Fruit fly (Drosophila melanogaster): ENCODE data around the gene elgi.

elgi gene

DNA sequence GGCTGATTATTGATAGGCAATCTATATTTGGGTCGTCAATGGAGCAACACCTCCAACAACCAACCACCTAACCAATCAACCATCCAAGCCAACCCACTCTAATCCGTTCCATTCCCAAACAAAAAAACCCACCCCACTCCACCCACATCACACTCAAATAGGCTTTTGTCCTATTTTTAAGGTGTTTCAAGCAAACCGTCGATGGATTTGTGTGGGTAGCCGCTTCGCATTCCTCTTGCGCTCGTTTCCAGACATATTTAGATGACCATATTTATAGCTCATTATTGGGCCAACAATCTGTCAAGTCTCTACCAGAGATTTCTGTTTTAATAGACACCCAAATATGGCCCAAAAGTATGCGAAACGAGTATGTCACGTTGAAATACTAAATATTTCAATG is 41.9 kb downstream of the elgi start:
- TF ChIP-seq ey (GFP tag; optimal IDR thresholded peaks at IDR 0.05) (no peak), sv (GFP tag; optimal IDR thresholded peaks at IDR 0.05) (no peak), Hnf4 (GFP tag; optimal IDR thresholded peaks at IDR 0.05) (no peak), Dif (GFP tag; optimal IDR thresholded peaks at IDR 0.05; ENCODE audit: partially characterized antibody) (no peak), Abd-B (GFP tag; optimal IDR thresholded peaks at IDR 0.05) (no peak), dmrt93B (GFP tag; optimal IDR thresholded peaks at IDR 0.05) (no peak), jim (GFP tag; optimal IDR thresholded peaks at IDR 0.05) (no peak), N (GFP tag; optimal IDR thresholded peaks at IDR 0.05) (no peak), lola (GFP tag; optimal IDR thresholded peaks at IDR 0.05) (no peak), fru (GFP tag; optimal IDR thresholded peaks at IDR 0.05) (no peak), Mio (GFP tag; optimal IDR thresholded peaks at IDR 0.05) (no peak), Vsx2 (GFP tag; optimal IDR thresholded peaks at IDR 0.05; ENCODE audit: partially characterized antibody) (no peak), Rel (GFP tag; optimal IDR thresholded peaks at IDR 0.05) (no peak), Rel (tag; optimal IDR thresholded peaks at IDR 0.05) (no peak), OdsH (GFP tag; optimal IDR thresholded peaks at IDR 0.05) (no peak), GATAd (GFP tag; optimal IDR thresholded peaks at IDR 0.05) (no peak), Hr83 (GFP tag; optimal IDR thresholded peaks at IDR 0.05; ENCODE audit: poor library complexity, severe bottlenecking) (no peak), Jra (GFP tag; optimal IDR thresholded peaks at IDR 0.05) (no peak), CrebA (GFP tag; optimal IDR thresholded peaks at IDR 0.05; ENCODE audit: borderline replicate concordance) (no peak), Myc (optimal IDR thresholded peaks at IDR 0.05) (no peak)

DNA sequence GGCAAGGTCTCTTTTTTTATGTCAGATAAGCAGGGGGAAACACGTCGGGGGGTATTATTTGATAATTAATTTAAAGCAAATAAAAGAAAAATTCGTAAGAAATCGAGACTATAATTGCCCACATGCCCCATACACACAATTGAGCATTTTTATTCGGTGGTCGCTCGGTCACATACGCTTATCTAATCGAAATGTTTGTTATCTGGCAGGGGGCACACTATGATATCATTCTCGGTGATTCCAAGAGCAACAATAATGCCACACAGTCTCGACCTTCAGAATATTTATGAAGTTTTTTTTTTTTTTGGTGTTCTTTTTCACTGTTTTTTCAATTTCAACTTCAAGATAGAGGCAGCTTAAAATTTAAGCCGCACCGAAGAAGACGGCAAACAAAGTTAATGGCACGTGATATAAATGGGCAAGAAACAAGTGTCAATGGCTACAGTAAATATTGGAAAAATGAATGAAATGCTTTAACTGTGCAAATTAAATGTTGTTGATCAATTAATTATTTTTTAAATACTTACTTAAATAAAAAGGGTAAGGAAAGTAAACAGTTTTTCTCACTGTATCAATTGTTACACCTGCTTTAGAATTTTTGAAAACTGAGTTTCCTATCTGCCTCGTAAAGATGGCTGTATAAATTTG is 43.1 kb downstream of the elgi start:
- TF ChIP-seq HLH106 (tag; optimal IDR thresholded peaks at IDR 0.05) (no peak), psq (GFP tag; optimal IDR thresholded peaks at IDR 0.05) (peak; percentile 37), tai (GFP tag; optimal IDR thresholded peaks at IDR 0.05) (no peak), CG32264 (GFP tag; optimal IDR thresholded peaks at IDR 0.05) (no peak), Rel (GFP tag; optimal IDR thresholded peaks at IDR 0.05) (no peak), Rel (tag; optimal IDR thresholded peaks at IDR 0.05) (peak; percentile 90), OdsH (GFP tag; optimal IDR thresholded peaks at IDR 0.05) (no peak), rgr (GFP tag; optimal IDR thresholded peaks at IDR 0.05) (peak; percentile 15), GATAd (GFP tag; optimal IDR thresholded peaks at IDR 0.05) (no peak), fru (GFP tag; optimal IDR thresholded peaks at IDR 0.05) (peak; percentile 26), Vsx2 (GFP tag; optimal IDR thresholded peaks at IDR 0.05; ENCODE audit: partially characterized antibody) (no peak), Hnf4 (GFP tag; optimal IDR thresholded peaks at IDR 0.05) (no peak)

DNA sequence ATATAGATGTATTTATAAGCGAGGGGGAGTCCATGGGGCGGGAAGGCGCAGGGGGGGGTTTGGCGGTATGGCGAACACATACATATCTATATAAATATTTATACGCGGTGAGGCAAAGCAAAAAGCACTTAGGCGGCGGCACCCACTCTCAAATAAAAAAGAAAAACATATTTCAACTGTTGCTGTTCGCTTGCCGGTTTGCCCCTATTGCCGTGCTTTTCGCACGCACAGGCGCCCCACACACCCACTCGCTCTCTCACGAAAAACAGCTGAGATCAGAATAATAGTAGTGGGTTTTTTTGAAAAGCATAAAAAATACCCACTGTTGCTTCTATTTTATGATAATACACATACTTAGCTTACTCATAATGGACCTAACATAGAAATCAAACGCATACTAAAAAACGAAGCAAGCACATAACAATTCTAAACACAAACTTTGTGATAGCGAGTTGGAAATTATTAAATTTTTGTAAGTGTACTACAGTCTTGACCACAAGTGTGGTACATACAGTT is 44.9 kb downstream of the elgi start:
- peak; percentile 47 for TF ChIP-seq Hnf4 (GFP tag; optimal IDR thresholded peaks at IDR 0.05)
- peak; percentile 30 for TF ChIP-seq woc (GFP tag; optimal IDR thresholded peaks at IDR 0.05)
- peak; percentile 38 for TF ChIP-seq psq (GFP tag; optimal IDR thresholded peaks at IDR 0.05)
- peak; percentile 66 for TF ChIP-seq rgr (GFP tag; optimal IDR thresholded peaks at IDR 0.05)
- TF ChIP-seq br (GFP tag; optimal IDR thresholded peaks at IDR 0.05): peak; percentile 66
- peak; percentile 62 for TF ChIP-seq HLH106 (tag; optimal IDR thresholded peaks at IDR 0.05)
- TF ChIP-seq sv (GFP tag; optimal IDR thresholded peaks at IDR 0.05): peak; percentile 55
- no peak for TF ChIP-seq CrebA (GFP tag; optimal IDR thresholded peaks at IDR 0.05; ENCODE audit: borderline replicate concordance)
- TF ChIP-seq Sp1 (GFP tag; optimal IDR thresholded peaks at IDR 0.05): peak; percentile 54
- no peak for TF ChIP-seq Abd-B (GFP tag; optimal IDR thresholded peaks at IDR 0.05)
- TF ChIP-seq usp (GFP tag; optimal IDR thresholded peaks at IDR 0.05): no peak
- TF ChIP-seq CG32264 (GFP tag; optimal IDR thresholded peaks at IDR 0.05): peak; percentile 6
- TF ChIP-seq brk (GFP tag; optimal IDR thresholded peaks at IDR 0.05): peak; percentile 42
- no peak for TF ChIP-seq Rel (GFP tag; optimal IDR thresholded peaks at IDR 0.05)
- TF ChIP-seq Rel (tag; optimal IDR thresholded peaks at IDR 0.05): peak; percentile 58
- no peak for TF ChIP-seq sage (GFP tag; optimal IDR thresholded peaks at IDR 0.05)
- no peak for TF ChIP-seq N (GFP tag; optimal IDR thresholded peaks at IDR 0.05)
- peak; percentile 34 for TF ChIP-seq Jra (GFP tag; optimal IDR thresholded peaks at IDR 0.05)
- TF ChIP-seq fru (GFP tag; optimal IDR thresholded peaks at IDR 0.05): peak; percentile 70
- TF ChIP-seq ey (GFP tag; optimal IDR thresholded peaks at IDR 0.05): peak; percentile 77
- TF ChIP-seq Mio (GFP tag; optimal IDR thresholded peaks at IDR 0.05): no peak
- TF ChIP-seq OdsH (GFP tag; optimal IDR thresholded peaks at IDR 0.05): peak; percentile 79
- no peak for TF ChIP-seq CG9705 (GFP tag; optimal IDR thresholded peaks at IDR 0.05)
- TF ChIP-seq Myc (optimal IDR thresholded peaks at IDR 0.05): no peak
- no peak for TF ChIP-seq dsf (GFP tag; optimal IDR thresholded peaks at IDR 0.05; ENCODE audit: borderline replicate concordance)
- peak; percentile 76 for TF ChIP-seq h (GFP tag; optimal IDR thresholded peaks at IDR 0.05)
- TF ChIP-seq foxo (GFP tag; optimal IDR thresholded peaks at IDR 0.05): peak in 1 of 2 experiments; percentile 68

Data from whole organism, wandering third instar larva.